Worm (Caenorhabditis elegans) whole organism, L3 larva: Measurements from ENCODE around the gene str-115.

Source experiments
- R02D3.7 ChIP-seq: fragments of 150-350 bp; optimal IDR thresholded peaks from 2 replicates; lab custom pipeline; 2014; ENCODE audit warnings: missing biosample characterization, missing genetic modification characterization
- ZK546.5 ChIP-seq: sonication (generic microtip); optimal IDR thresholded peaks from 2 replicates; lab custom pipeline; 2017; ENCODE audit warnings: missing biosample characterization, missing genetic modification characterization
- aly-2 ChIP-seq: fragments of 150-350 bp; optimal IDR thresholded peaks from 2 replicates; lab custom pipeline; 2014; ENCODE audit warnings: missing biosample characterization, missing genetic modification characterization
- ama-1 ChIP-seq: fragments of 150-350 bp; optimal IDR thresholded peaks from 2 replicates; lab custom pipeline; 2018
- ceh-28 ChIP-seq: fragments of 150-350 bp; optimal IDR thresholded peaks from 2 replicates; lab custom pipeline; 2014; ENCODE audit warnings: missing biosample characterization, missing genetic modification reagents, missing genetic modification characterization
- ceh-9 ChIP-seq: sonication (generic microtip); optimal IDR thresholded peaks from 2 replicates; lab custom pipeline; 2018; ENCODE audit warnings: missing biosample characterization, missing genetic modification characterization
- elt-1 ChIP-seq: fragments of 150-350 bp; optimal IDR thresholded peaks from 2 replicates; lab custom pipeline; 2014; ENCODE audit warnings: missing biosample characterization, missing genetic modification characterization
- elt-2 ChIP-seq: sonication (generic microtip); optimal IDR thresholded peaks from 2 replicates; lab custom pipeline; 2016; ENCODE audit warnings: missing genetic modification reagents, mild to moderate bottlenecking, missing genetic modification characterization, missing compliant biosample characterization
- eor-1 ChIP-seq, 2 experiments: fragments of 150-350 bp; optimal IDR thresholded peaks; 2 replicates each; lab custom pipeline; 2014 to 2018; ENCODE audit warnings: missing biosample characterization in 2 of 2, missing genetic modification characterization in 2 of 2
- fkh-10 ChIP-seq: sonication (generic microtip); optimal IDR thresholded peaks from 2 replicates; lab custom pipeline; 2017; ENCODE audit warnings: missing biosample characterization, missing genetic modification reagents, missing genetic modification characterization
- fkh-2 ChIP-seq: fragments of 150-350 bp; optimal IDR thresholded peaks from 2 replicates; lab custom pipeline; 2014; ENCODE audit warnings: missing biosample characterization, missing genetic modification reagents, missing genetic modification characterization
- fos-1 ChIP-seq: fragments of 150-350 bp; optimal IDR thresholded peaks from 2 replicates; lab custom pipeline; 2014; ENCODE audit warnings: missing biosample characterization, missing genetic modification characterization
- jun-1 ChIP-seq: fragments of 150-350 bp; optimal IDR thresholded peaks from 2 replicates; lab custom pipeline; 2014; ENCODE audit warnings: missing biosample characterization, missing genetic modification reagents, missing genetic modification characterization
- lin-39 ChIP-seq: fragments of 150-350 bp; optimal IDR thresholded peaks from 2 replicates; lab custom pipeline; 2018; ENCODE audit warnings: missing biosample characterization, missing genetic modification reagents, missing genetic modification characterization
- lsy-12 ChIP-seq: sonication (generic microtip); optimal IDR thresholded peaks from 2 replicates; lab custom pipeline; 2016; ENCODE audit warnings: mild to moderate bottlenecking, missing genetic modification characterization, missing compliant biosample characterization
- mml-1 ChIP-seq: fragments of 150-350 bp; sonication (generic microtip); optimal IDR thresholded peaks from 3 replicates; lab custom pipeline; 2014; ENCODE audit warnings: missing biosample characterization, missing genetic modification characterization
- nfya-1 ChIP-seq: sonication (generic microtip); optimal IDR thresholded peaks from 2 replicates; lab custom pipeline; 2017; ENCODE audit warnings: missing genetic modification characterization, mild to moderate bottlenecking, missing compliant biosample characterization, antibody characterized with exemption, moderate library complexity; ENCODE audit not compliant: insufficient read depth
- nhr-12 ChIP-seq: fragments of 150-350 bp; optimal IDR thresholded peaks from 2 replicates; lab custom pipeline; 2014; ENCODE audit warnings: missing biosample characterization, missing genetic modification characterization
- nhr-23 ChIP-seq: fragments of 150-350 bp; optimal IDR thresholded peaks from 2 replicates; lab custom pipeline; 2014; ENCODE audit warnings: missing biosample characterization, missing genetic modification reagents, missing genetic modification characterization
- nhr-237 ChIP-seq: fragments of 150-350 bp; optimal IDR thresholded peaks from 2 replicates; lab custom pipeline; 2014; ENCODE audit warnings: missing biosample characterization, missing genetic modification characterization
- nhr-43 ChIP-seq: sonication (generic microtip); optimal IDR thresholded peaks from 2 replicates; lab custom pipeline; 2016; ENCODE audit warnings: mild to moderate bottlenecking, missing genetic modification characterization, missing compliant biosample characterization; ENCODE audit not compliant: poor library complexity, severe bottlenecking
- nhr-67 ChIP-seq: fragments of 150-350 bp; optimal IDR thresholded peaks from 2 replicates; lab custom pipeline; 2014; ENCODE audit warnings: missing biosample characterization, missing genetic modification characterization
- nhr-76 ChIP-seq: fragments of 150-350 bp; sonication (generic microtip); optimal IDR thresholded peaks from 5 replicates; lab custom pipeline; 2014; ENCODE audit warnings: missing biosample characterization, missing genetic modification characterization
- nhr-77 ChIP-seq: fragments of 150-350 bp; optimal IDR thresholded peaks from 2 replicates; lab custom pipeline; 2014; ENCODE audit warnings: missing biosample characterization, missing genetic modification characterization
- pha-4 ChIP-seq: fragments of 150-350 bp; optimal IDR thresholded peaks from 2 replicates; lab custom pipeline; 2014; ENCODE audit warnings: missing biosample characterization, missing genetic modification reagents, missing genetic modification characterization
- pqm-1 ChIP-seq: fragments of 150-350 bp; optimal IDR thresholded peaks from 2 replicates; lab custom pipeline; 2017; ENCODE audit warnings: missing biosample characterization, missing genetic modification characterization, inconsistent platforms
- sea-2 ChIP-seq: fragments of 150-350 bp; sonication (generic microtip); optimal IDR thresholded peaks from 4 replicates; lab custom pipeline; 2014; ENCODE audit warnings: missing biosample characterization, missing genetic modification reagents, missing genetic modification characterization
- skn-1 ChIP-seq: fragments of 150-350 bp; optimal IDR thresholded peaks from 2 replicates; lab custom pipeline; 2014; ENCODE audit warnings: missing biosample characterization, missing genetic modification characterization
- tbx-2 ChIP-seq: sonication (generic microtip); optimal IDR thresholded peaks from 2 replicates; lab custom pipeline; 2016; ENCODE audit warnings: mild to moderate bottlenecking, missing genetic modification characterization, missing compliant biosample characterization
- unc-39 ChIP-seq: sonication (generic microtip); optimal IDR thresholded peaks from 4 replicates; lab custom pipeline; 2017; ENCODE audit warnings: missing biosample characterization, missing genetic modification characterization
- unc-62 ChIP-seq: fragments of 150-350 bp; sonication (generic microtip); optimal IDR thresholded peaks from 4 replicates; lab custom pipeline; 2014; ENCODE audit warnings: missing biosample characterization, missing genetic modification reagents, missing genetic modification characterization
- ztf-11 ChIP-seq: fragments of 150-350 bp; optimal IDR thresholded peaks from 2 replicates; lab custom pipeline; 2014; ENCODE audit warnings: missing biosample characterization, missing genetic modification characterization
- ztf-4 ChIP-seq: fragments of 150-350 bp; optimal IDR thresholded peaks from 2 replicates; lab custom pipeline; 2014; ENCODE audit warnings: missing biosample characterization, missing genetic modification characterization

The str-115 gene

ce11 chrV:11260622-11261021 is 8.3 kb upstream of the str-115 start, which contains the start of gene F07B10.7:
Gene F07B10.7, minus strand, starts transcription at chrV:11260722.
- no peak for TF ChIP-seq ceh-28
- no peak for TF ChIP-seq nhr-43 (tag; lab: Kevin White, UChicago)
- TF ChIP-seq nfya-1 (tag; lab: Kevin White, UChicago) = no peak
- no peak for TF ChIP-seq elt-1 (tag; lab: Kevin White, UChicago)
- TF ChIP-seq, all 47 proteins: peak for 0

- TF ChIP-seq pha-4 (tag; lab: Kevin White, UChicago) (no peak), fkh-10 (no peak), ceh-9 (tag; lab: Kevin White, UChicago) (no peak), lin-39 (tag; lab: Kevin White, UChicago) (no peak), ama-1 (lab: Kevin White, UChicago) (no peak)
- TF ChIP-seq, all 47 proteins: peak for 0
Measured at ce11 chrV:11263025-11263424, 5.9 kb upstream of the str-115 start, which contains the start of gene F07B10.4. Gene F07B10.4, minus strand, starts transcription at chrV:11263125.

- TF ChIP-seq nhr-43 (tag; lab: Kevin White, UChicago) = no peak
- peak; percentile 28 for TF ChIP-seq pqm-1 (tag; lab: Kevin White, UChicago)
- no peak for TF ChIP-seq eor-1 (tag; optimal IDR thresholded peaks at IDR 0.05; lab: Kevin White, UChicago)
- TF ChIP-seq R02D3.7 (tag; lab: Kevin White, UChicago) = no peak
- TF ChIP-seq aly-2 (tag; lab: Kevin White, UChicago) = no peak
- no peak for TF ChIP-seq nhr-77 (tag; lab: Kevin White, UChicago)
- TF ChIP-seq ztf-11 (tag; lab: Kevin White, UChicago) = no peak
- no peak for TF ChIP-seq elt-1 (tag; lab: Kevin White, UChicago)
- no peak for TF ChIP-seq nhr-76 (tag; lab: Kevin White, UChicago)
- peak; percentile 64 for TF ChIP-seq elt-2
- TF ChIP-seq nhr-12 (tag; lab: Kevin White, UChicago) = no peak
- no peak for TF ChIP-seq unc-62 (GFP tag; lab: Kevin White, UChicago)
Measured at ce11 chrV:11265482-11265881, 3.4 kb upstream of the str-115 start, which contains the start of gene cln-3.1. Gene cln-3.1, minus strand, starts transcription at chrV:11265652.

ce11 chrV:11266681-11267080 is 2.2 kb upstream of the str-115 start, which contains the start of gene str-116:
Gene str-116, plus strand, starts transcription at chrV:11266981.
- TF ChIP-seq tbx-2 (tag; lab: Kevin White, UChicago) (no peak), nhr-77 (tag; lab: Kevin White, UChicago) (no peak), nfya-1 (tag; lab: Kevin White, UChicago) (no peak), fos-1 (tag; lab: Kevin White, UChicago) (no peak), sea-2 (GFP tag; lab: Kevin White, UChicago) (no peak), pqm-1 (tag; lab: Kevin White, UChicago) (no peak), elt-2 (no peak), jun-1 (tag; lab: Kevin White, UChicago) (no peak), lin-39 (tag; lab: Kevin White, UChicago) (no peak), ZK546.5 (no peak), ztf-11 (tag; lab: Kevin White, UChicago) (no peak), unc-39 (tag; lab: Kevin White, UChicago) (no peak), ceh-9 (tag; lab: Kevin White, UChicago) (no peak), nhr-23 (tag; lab: Kevin White, UChicago) (no peak), ama-1 (lab: Kevin White, UChicago) (no peak), fkh-2 (no peak)

ce11 chrV:11271051-11271450 is 2.2 kb downstream of the str-115 start, which contains the start of gene clec-222:
Gene clec-222, plus strand, starts transcription at chrV:11271351.
- TF ChIP-seq ceh-28 = no peak
- no peak for TF ChIP-seq nhr-77 (tag; lab: Kevin White, UChicago)
- TF ChIP-seq tbx-2 (tag; lab: Kevin White, UChicago) = no peak
- no peak for TF ChIP-seq pha-4 (tag; lab: Kevin White, UChicago)
- no peak for TF ChIP-seq ztf-11 (tag; lab: Kevin White, UChicago)
- no peak for TF ChIP-seq ztf-4 (tag; lab: Kevin White, UChicago)
- no peak for TF ChIP-seq skn-1
- TF ChIP-seq nhr-237 = no peak
- TF ChIP-seq nhr-67 = no peak
- no peak for TF ChIP-seq elt-1 (tag; lab: Kevin White, UChicago)
- no peak for TF ChIP-seq lsy-12 (tag; lab: Kevin White, UChicago)
- no peak for TF ChIP-seq unc-62 (GFP tag; lab: Kevin White, UChicago)
- TF ChIP-seq mml-1 = no peak
